Worm (Caenorhabditis elegans): ENCODE data around the gene mut-7.

Gene mut-7

DNA sequence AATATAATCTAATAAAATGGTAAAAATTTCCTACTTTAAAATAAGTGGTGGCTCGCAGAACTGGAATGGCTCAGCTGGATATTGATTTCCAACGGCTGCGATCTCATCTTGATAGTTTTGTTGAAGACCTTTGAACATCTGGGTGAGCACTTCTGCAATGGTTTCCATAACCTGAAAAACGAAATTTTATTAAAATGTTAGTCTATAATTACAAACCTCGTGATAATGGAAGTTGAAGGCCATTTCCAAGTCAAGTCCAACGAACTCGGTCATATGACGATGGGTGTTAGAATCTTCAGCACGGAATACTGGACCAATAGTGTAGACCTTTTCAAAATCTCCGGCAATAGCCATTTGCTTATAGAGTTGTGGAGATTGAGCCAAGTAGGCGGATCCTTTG is 52.4 kb downstream of the mut-7 start:
- no peak for TF ChIP-seq ceh-27 (GFP tag; optimal IDR thresholded peaks at IDR 0.05)
- TF ChIP-seq ceh-79 (tag; optimal IDR thresholded peaks at IDR 0.05) = no peak
- TF ChIP-seq madf-10 (tag; optimal IDR thresholded peaks at IDR 0.05) = no peak
- TF ChIP-seq hsf-1 (GFP tag; IDR thresholded peaks at IDR 0.05) = no peak
- TF ChIP-seq rec-8 (tag; optimal IDR thresholded peaks at IDR 0.05) = no peak
- TF ChIP-seq F37B4.10 (GFP tag; IDR thresholded peaks at IDR 0.05) = no peak
- TF ChIP-seq rcor-1 (GFP tag; IDR thresholded peaks at IDR 0.05) = no peak
- no peak for TF ChIP-seq mel-28 (tag; optimal IDR thresholded peaks at IDR 0.05; ENCODE audit: borderline replicate concordance)
- no peak for TF ChIP-seq ceh-40 (GFP tag; IDR thresholded peaks at IDR 0.05)
- TF ChIP-seq F57C9.4 (tag; optimal IDR thresholded peaks at IDR 0.05) = no peak
- no peak for TF ChIP-seq lsl-1 (GFP tag; optimal IDR thresholded peaks at IDR 0.05)
- TF ChIP-seq unc-130 (GFP tag; optimal IDR thresholded peaks at IDR 0.05) = no peak
- TF ChIP-seq K11D2.4 (GFP tag; IDR thresholded peaks at IDR 0.05) = no peak
- TF ChIP-seq hmg-20 (GFP tag; IDR thresholded peaks at IDR 0.05) = no peak
- TF ChIP-seq F22D6.2 (tag; optimal IDR thresholded peaks at IDR 0.05) = no peak
- TF ChIP-seq Y56A3A.18 (GFP tag; IDR thresholded peaks at IDR 0.05) = no peak
- no peak for TF ChIP-seq ztf-28 (GFP tag; IDR thresholded peaks at IDR 0.05)
